Fruit fly (Drosophila melanogaster) whole organism, embryonic: ENCODE results near the gene CG7156.
A peak's percentile ranks its signal among the peaks of the same experiment; 100 is the strongest.

Experiments
- Ada2b ChIP-seq: fragments of 200-800 bp; sonication (Bioruptor generic); IDR thresholded peaks from 2 replicates; pipeline ENCODE4 v1.3.6; 2022; ENCODE audit warnings: missing biosample characterization, missing genetic modification characterization
- Blimp-1 ChIP-seq: fragments of 200-800 bp; sonication (Bioruptor generic); optimal IDR thresholded peaks from 3 replicates; lab custom pipeline; 2018; ENCODE audit warnings: missing biosample characterization, missing genetic modification characterization, mild to moderate bottlenecking, moderate library complexity, missing genetic modification reagents
- CG10366 ChIP-seq: fragments of 200-800 bp; sonication (Bioruptor generic); IDR thresholded peaks from 2 replicates; pipeline ENCODE4 v1.3.6; 2022; ENCODE audit warnings: missing biosample characterization, missing genetic modification characterization
- CG10959 ChIP-seq: fragments of 200-800 bp; sonication (Bioruptor generic); IDR thresholded peaks from 2 replicates; pipeline ENCODE4 v1.3.6; 2022; ENCODE audit warnings: missing biosample characterization, missing genetic modification characterization
- CG11504 ChIP-seq: fragments of 200-800 bp; sonication (Bioruptor generic); optimal IDR thresholded peaks from 3 replicates; lab custom pipeline; 2019; ENCODE audit warnings: missing biosample characterization, mild to moderate bottlenecking, missing genetic modification characterization, moderate library complexity
- CG1603 ChIP-seq: fragments of 200-800 bp; sonication (Bioruptor generic); optimal IDR thresholded peaks from 2 replicates; lab custom pipeline; 2019; ENCODE audit warnings: missing biosample characterization, mild to moderate bottlenecking, missing genetic modification characterization, moderate library complexity
- CG17385 ChIP-seq: fragments of 200-800 bp; sonication (Bioruptor generic); optimal IDR thresholded peaks from 3 replicates; lab custom pipeline; 2018; ENCODE audit warnings: missing biosample characterization, mild to moderate bottlenecking, missing genetic modification characterization
- CG17912 ChIP-seq: fragments of 200-800 bp; sonication (Bioruptor generic); optimal IDR thresholded peaks from 2 replicates; lab custom pipeline; 2018; ENCODE audit warnings: missing biosample characterization, mild to moderate bottlenecking, missing genetic modification characterization
- CG18764 ChIP-seq: fragments of 200-800 bp; sonication (Bioruptor generic); optimal IDR thresholded peaks from 3 replicates; lab custom pipeline; 2016; ENCODE audit warnings: missing biosample characterization, missing genetic modification characterization
- CG2199 ChIP-seq: fragments of 200-800 bp; sonication (Bioruptor generic); IDR thresholded peaks from 3 replicates; pipeline ENCODE4 v1.3.6; 2022; ENCODE audit warnings: missing biosample characterization, missing genetic modification characterization
- CG32532 ChIP-seq: fragments of 200-800 bp; sonication (Bioruptor generic); IDR thresholded peaks from 2 replicates; pipeline ENCODE4 v1.3.6; 2022; ENCODE audit warnings: missing biosample characterization, missing genetic modification characterization
- CG33213 ChIP-seq: fragments of 200-800 bp; sonication (Bioruptor generic); optimal IDR thresholded peaks from 3 replicates; lab custom pipeline; 2016; ENCODE audit warnings: missing biosample characterization, missing genetic modification characterization
- CG4854 ChIP-seq: fragments of 200-800 bp; sonication (Bioruptor generic); optimal IDR thresholded peaks from 2 replicates; lab custom pipeline; 2016; ENCODE audit warnings: missing biosample characterization, missing genetic modification characterization, inconsistent platforms
- CG7745 ChIP-seq: fragments of 200-800 bp; sonication (Bioruptor generic); optimal IDR thresholded peaks from 2 replicates; lab custom pipeline; 2018; ENCODE audit warnings: missing biosample characterization, mild to moderate bottlenecking, missing genetic modification characterization, moderate library complexity
- CG8924 ChIP-seq: fragments of 200-800 bp; optimal IDR thresholded peaks from 3 replicates; lab custom pipeline; 2019; ENCODE audit warnings: missing biosample characterization, mild to moderate bottlenecking, missing genetic modification characterization, moderate library complexity
- CG9797 ChIP-seq: fragments of 200-800 bp; sonication (Bioruptor generic); optimal IDR thresholded peaks from 3 replicates; lab custom pipeline; 2018; ENCODE audit warnings: missing biosample characterization, mild to moderate bottlenecking, missing genetic modification characterization
- CG9876 ChIP-seq: fragments of 200-800 bp; sonication (Bioruptor generic); optimal IDR thresholded peaks from 2 replicates; lab custom pipeline; 2016; ENCODE audit warnings: missing biosample characterization, missing genetic modification characterization
- CG9932 ChIP-seq: fragments of 200-800 bp; sonication (Bioruptor generic); IDR thresholded peaks from 2 replicates; pipeline ENCODE4 v1.3.6; 2022; ENCODE audit warnings: missing biosample characterization, missing genetic modification characterization
- CTCF ChIP-seq: fragments of 200-800 bp; sonication (Bioruptor generic); optimal IDR thresholded peaks from 2 replicates; lab custom pipeline; 2017; ENCODE audit warnings: missing biosample characterization, mild to moderate bottlenecking, missing genetic modification characterization, moderate library complexity
- Dref ChIP-seq: fragments of 200-800 bp; sonication (Bioruptor generic); IDR thresholded peaks from 2 replicates; pipeline ENCODE4 v1.3.6; 2022; ENCODE audit warnings: missing biosample characterization, missing genetic modification characterization
- Fer3 ChIP-seq: fragments of 200-800 bp; sonication (Bioruptor generic); optimal IDR thresholded peaks from 2 replicates; lab custom pipeline; 2018; ENCODE audit warnings: missing biosample characterization, mild to moderate bottlenecking, missing genetic modification characterization, moderate library complexity
- HLH3B ChIP-seq: fragments of 200-800 bp; sonication (Bioruptor generic); IDR thresholded peaks from 2 replicates; pipeline ENCODE4 v1.3.6; 2022; ENCODE audit warnings: missing biosample characterization, missing genetic modification characterization
- HLH4C ChIP-seq: fragments of 200-800 bp; sonication (Bioruptor generic); IDR thresholded peaks from 3 replicates; pipeline ENCODE4 v1.3.6; 2022; ENCODE audit warnings: missing biosample characterization, missing genetic modification characterization; ENCODE audit not compliant: partially characterized antibody
- Hand ChIP-seq: fragments of 200-800 bp; sonication (Bioruptor generic); optimal IDR thresholded peaks from 2 replicates; lab custom pipeline; 2017; ENCODE audit warnings: mild to moderate bottlenecking, missing biosample characterization, missing genetic modification reagents, missing genetic modification characterization
- Hey ChIP-seq: fragments of 200-800 bp; sonication (Bioruptor generic); optimal IDR thresholded peaks from 3 replicates; lab custom pipeline; 2018; ENCODE audit warnings: missing biosample characterization, mild to moderate bottlenecking, missing genetic modification characterization
- HmgZ ChIP-seq: fragments of 200-800 bp; sonication (Bioruptor generic); optimal IDR thresholded peaks from 2 replicates; lab custom pipeline; 2018; ENCODE audit warnings: missing biosample characterization, mild to moderate bottlenecking, missing genetic modification characterization
- Hsf ChIP-seq: fragments of 200-800 bp; sonication (Bioruptor generic); optimal IDR thresholded peaks from 3 replicates; lab custom pipeline; 2016; ENCODE audit warnings: missing biosample characterization, missing genetic modification characterization
- Lpt ChIP-seq: fragments of >200 bp; optimal IDR thresholded peaks from 2 replicates; lab custom pipeline; 2018; ENCODE audit warnings: missing biosample characterization, missing genetic modification characterization
- MESR4 ChIP-seq: fragments of 200-800 bp; sonication (Bioruptor generic); optimal IDR thresholded peaks from 2 replicates; lab custom pipeline; 2018; ENCODE audit warnings: missing biosample characterization, mild to moderate bottlenecking, missing genetic modification characterization, moderate library complexity
- Pdp1 ChIP-seq, 2 experiments: fragments of 200-800 bp; sonication (Bioruptor generic); optimal IDR thresholded peaks; 3 replicates each; lab custom pipeline; 2016; ENCODE audit warnings: missing biosample characterization in 2 of 2, missing genetic modification characterization in 2 of 2, mild to moderate bottlenecking in 1 of 2, moderate library complexity in 1 of 2
- Ssrp ChIP-seq: fragments of 200-800 bp; sonication (Bioruptor generic); optimal IDR thresholded peaks from 2 replicates; lab custom pipeline; 2018; ENCODE audit warnings: missing biosample characterization, mild to moderate bottlenecking, missing genetic modification characterization, moderate library complexity
- Stat92E ChIP-seq, 3 experiments: fragments of >200 bp in 2 of 3; fragments of 200-800 bp in 1 of 3; sonication (Bioruptor generic) in 1 of 3; optimal IDR thresholded peaks; 2 replicates each; lab custom pipeline; 2017 to 2019; ENCODE audit warnings: missing biosample characterization in 3 of 3, missing genetic modification characterization in 3 of 3, mild to moderate bottlenecking in 1 of 3, moderate library complexity in 1 of 3
- Trl ChIP-seq, 3 experiments: fragments of >200 bp in 2 of 3; fragments of 200-800 bp in 1 of 3; sonication (Bioruptor generic) in 1 of 3; optimal IDR thresholded peaks; 2 replicates in 1 of 3; 3 replicates in 2 of 3; lab custom pipeline; 2016 to 2017; ENCODE audit warnings: missing biosample characterization in 1 of 3, missing genetic modification characterization in 1 of 3
- abd-A ChIP-seq: fragments of 200-800 bp; sonication (Bioruptor generic); optimal IDR thresholded peaks from 3 replicates; lab custom pipeline; 2019; ENCODE audit warnings: missing biosample characterization, mild to moderate bottlenecking, missing genetic modification characterization, moderate library complexity
- ase ChIP-seq: fragments of 200-800 bp; sonication (Bioruptor generic); IDR thresholded peaks from 3 replicates; pipeline ENCODE4 v1.3.6; 2022; ENCODE audit warnings: missing biosample characterization, missing genetic modification characterization
- chm ChIP-seq: fragments of 200-800 bp; sonication (Bioruptor generic); IDR thresholded peaks from 2 replicates; pipeline ENCODE4 v1.3.6; 2022; ENCODE audit warnings: missing biosample characterization, missing genetic modification characterization
- dan ChIP-seq: fragments of 200-800 bp; sonication (Bioruptor generic); IDR thresholded peaks from 2 replicates; pipeline ENCODE4 v1.3.6; 2022; ENCODE audit warnings: missing biosample characterization, missing genetic modification characterization
- esg ChIP-seq: fragments of 200-800 bp; sonication (Bioruptor generic); conservative IDR thresholded peaks from 2 replicates; pipeline ENCODE4 v1.3.6; 2022; ENCODE audit warnings: missing biosample characterization, missing genetic modification characterization
- fd64A ChIP-seq: fragments of 200-800 bp; sonication (Bioruptor generic); optimal IDR thresholded peaks from 3 replicates; lab custom pipeline; 2018; ENCODE audit warnings: missing biosample characterization, mild to moderate bottlenecking, missing genetic modification characterization
- fd96Cb ChIP-seq: fragments of 200-800 bp; sonication (Bioruptor generic); optimal IDR thresholded peaks from 2 replicates; lab custom pipeline; 2018; ENCODE audit warnings: missing biosample characterization, mild to moderate bottlenecking, missing genetic modification characterization, moderate library complexity
- fru ChIP-seq: fragments of >200 bp; optimal IDR thresholded peaks from 2 replicates; lab custom pipeline; 2017
- hbn ChIP-seq: fragments of 200-800 bp; sonication (Bioruptor generic); IDR thresholded peaks from 2 replicates; pipeline ENCODE4 v1.3.6; 2022; ENCODE audit warnings: missing biosample characterization, missing genetic modification characterization; ENCODE audit not compliant: partially characterized antibody
- mam ChIP-seq: fragments of 200-800 bp; sonication (Bioruptor generic); optimal IDR thresholded peaks from 3 replicates; lab custom pipeline; 2016; ENCODE audit warnings: missing biosample characterization, missing genetic modification characterization
- phol ChIP-seq: fragments of 200-800 bp; sonication (Bioruptor generic); optimal IDR thresholded peaks from 3 replicates; lab custom pipeline; 2018; ENCODE audit warnings: missing biosample characterization, mild to moderate bottlenecking, missing genetic modification characterization, moderate library complexity
- sc ChIP-seq, 3 experiments: fragments of >200 bp in 2 of 3; fragments of 200-800 bp in 1 of 3; sonication (Bioruptor generic) in 1 of 3; optimal IDR thresholded peaks; 2 replicates in 2 of 3; 3 replicates in 1 of 3; lab custom pipeline; 2017; ENCODE audit warnings: mild to moderate bottlenecking in 1 of 3, missing biosample characterization in 1 of 3, missing genetic modification characterization in 1 of 3, missing genetic modification reagents in 1 of 3
- sens ChIP-seq: fragments of 200-800 bp; sonication (Bioruptor generic); peaks from one replicate; lab custom pipeline; 2016; ENCODE audit warnings: missing biosample characterization, missing genetic modification characterization
- sug ChIP-seq: fragments of 200-800 bp; optimal IDR thresholded peaks from 2 replicates; lab custom pipeline; 2019; ENCODE audit warnings: missing biosample characterization, mild to moderate bottlenecking, missing genetic modification characterization, moderate library complexity
- tio ChIP-seq: fragments of 200-800 bp; sonication (Bioruptor generic); optimal IDR thresholded peaks from 2 replicates; lab custom pipeline; 2017; ENCODE audit warnings: missing biosample characterization, missing genetic modification characterization, inconsistent platforms
- tup ChIP-seq: fragments of 200-800 bp; sonication (Bioruptor generic); optimal IDR thresholded peaks from 2 replicates; lab custom pipeline; 2016; ENCODE audit warnings: missing biosample characterization, mild to moderate bottlenecking, missing genetic modification characterization, moderate library complexity
- tx ChIP-seq: fragments of 200-800 bp; sonication (Bioruptor generic); optimal IDR thresholded peaks from 2 replicates; lab custom pipeline; 2016; ENCODE audit warnings: missing biosample characterization, missing genetic modification characterization

The CG7156 gene

dm6 chr3R:18220211-18220749, 21.7 kb downstream of the CG7156 start, which contains the start of the genes CG7988 and CG7183 (continued):
- peak; percentile 96 for TF ChIP-seq CG18764
- peak; percentile 94 for TF ChIP-seq CG2199
- TF ChIP-seq CG4854 (GFP tag; lab: Kevin White, UChicago): peak; percentile 92
- TF ChIP-seq Blimp-1 (GFP tag; lab: Kevin White, UChicago): peak; percentile 97
- TF ChIP-seq tup (GFP tag; lab: Kevin White, UChicago): peak; percentile 90
- no peak for TF ChIP-seq Hey (tag; lab: Kevin White, UChicago)
- TF ChIP-seq Lpt (GFP tag; lab: Kevin White, UChicago): no peak
- TF ChIP-seq CG8924 (tag; lab: Kevin White, UChicago): peak; percentile 98
- TF ChIP-seq tx (GFP tag; lab: Kevin White, UChicago): peak; percentile 93
- peak; percentile 98 for TF ChIP-seq Ada2b (GFP tag; lab: Robert Waterston, UW)
- TF ChIP-seq CG17912 (GFP tag; lab: Kevin White, UChicago): peak; percentile 83
- peak; percentile 90 for TF ChIP-seq CG1603 (tag; lab: Kevin White, UChicago)
- peak; percentile 60 for TF ChIP-seq CTCF (GFP tag; lab: Kevin White, UChicago)
- TF ChIP-seq CG10959 (GFP tag; lab: Robert Waterston, UW): peak; percentile 97
- peak; percentile 98 for TF ChIP-seq ase (GFP tag; lab: Robert Waterston, UW)
- TF ChIP-seq CG32532 (GFP tag; lab: Robert Waterston, UW): peak; percentile 99
- TF ChIP-seq chm (GFP tag; lab: Robert Waterston, UW): peak; percentile 97
- no peak for TF ChIP-seq HLH4C (GFP tag; lab: Robert Waterston, UW)
- peak; percentile 81 for TF ChIP-seq CG33213
- peak; percentile 56 for TF ChIP-seq MESR4 (GFP tag; lab: Kevin White, UChicago)
- peak; percentile 100 for TF ChIP-seq CG17385
- TF ChIP-seq hbn (GFP tag; lab: Robert Waterston, UW): no peak
- TF ChIP-seq mam (GFP tag; lab: Kevin White, UChicago): peak; percentile 96
- TF ChIP-seq esg (GFP tag; lab: Robert Waterston, UW): peak; percentile 98
- peak; percentile 89 for TF ChIP-seq CG9876 (GFP tag; lab: Kevin White, UChicago)
- TF ChIP-seq Stat92E (GFP tag; optimal IDR thresholded peaks at IDR 0.05; lab: Kevin White, UChicago): peak in 1 of 3 experiments; percentile 93
- peak; percentile 87 for TF ChIP-seq Hand (GFP tag; lab: Kevin White, UChicago)
- peak; percentile 38; the same call in 1 of the 2 replicates for TF ChIP-seq Dref (GFP tag; lab: Robert Waterston, UW)
- TF ChIP-seq CG9932: peak; percentile 98
- TF ChIP-seq sc (optimal IDR thresholded peaks at IDR 0.05; lab: Kevin White, UChicago): no peak
- TF ChIP-seq sc (GFP tag; optimal IDR thresholded peaks at IDR 0.05; lab: Kevin White, UChicago): peak; percentile 97
- TF ChIP-seq HmgZ (tag; lab: Kevin White, UChicago): peak; percentile 97
- no peak for TF ChIP-seq fru (lab: Kevin White, UChicago)
- TF ChIP-seq CG10366 (GFP tag; lab: Robert Waterston, UW): peak; percentile 98
- peak; percentile 89 for TF ChIP-seq CG9797 (GFP tag; lab: Kevin White, UChicago)
- TF ChIP-seq phol (tag; lab: Kevin White, UChicago): peak; percentile 98
- peak; percentile 98 for TF ChIP-seq Fer3
- TF ChIP-seq abd-A (tag; lab: Kevin White, UChicago): no peak
- no peak for TF ChIP-seq Trl (optimal IDR thresholded peaks at IDR 0.05; lab: Kevin White, UChicago)
- peak; percentile 95 for TF ChIP-seq Trl (GFP tag; optimal IDR thresholded peaks at IDR 0.05; lab: Kevin White, UChicago)
- TF ChIP-seq dan: peak; percentile 95
- TF ChIP-seq Pdp1 (GFP tag; optimal IDR thresholded peaks at IDR 0.05; lab: Kevin White, UChicago): peak; percentile 94 to 95
- peak; percentile 98 for TF ChIP-seq fd96Cb (tag; lab: Kevin White, UChicago)
- peak; percentile 98 for TF ChIP-seq Hsf
- peak; percentile 99 for TF ChIP-seq HLH3B
- TF ChIP-seq sug (tag; lab: Kevin White, UChicago): peak; percentile 96
- peak; percentile 99 for TF ChIP-seq sens (GFP tag; lab: Kevin White, UChicago)
- peak; percentile 97 for TF ChIP-seq CG11504 (tag; lab: Kevin White, UChicago)
- peak; percentile 60 for TF ChIP-seq fd64A
- peak; percentile 90 for TF ChIP-seq CG7745
- TF ChIP-seq tio (GFP tag; lab: Kevin White, UChicago): peak; percentile 96
- TF ChIP-seq Ssrp: peak; percentile 99
